Fruit fly (Drosophila melanogaster) whole organism, embryonic: ENCODE measurements around the gene CG3337.

ENCODE experiments used
- BEAF-32 ChIP-seq: fragments of 200-800 bp; sonication (Bioruptor generic); optimal IDR thresholded peaks from 3 replicates; lab custom pipeline; 2017; ENCODE audit warnings: missing biosample characterization, missing genetic modification characterization, mild to moderate bottlenecking, moderate library complexity, missing genetic modification reagents
- Bteb2 ChIP-seq: fragments of 200-800 bp; sonication (Bioruptor generic); optimal IDR thresholded peaks from 2 replicates; lab custom pipeline; 2016; ENCODE audit warnings: missing biosample characterization, missing genetic modification characterization
- CG10209 ChIP-seq: fragments of 200-800 bp; sonication (Bioruptor generic); optimal IDR thresholded peaks from 3 replicates; lab custom pipeline; 2017; ENCODE audit warnings: missing biosample characterization, mild to moderate bottlenecking, missing genetic modification characterization, missing genetic modification reagents
- CG10431 ChIP-seq: fragments of 200-800 bp; sonication (Bioruptor generic); optimal IDR thresholded peaks from 3 replicates; lab custom pipeline; 2018; ENCODE audit warnings: missing biosample characterization, mild to moderate bottlenecking, missing genetic modification characterization
- CG10959 ChIP-seq: fragments of 200-800 bp; sonication (Bioruptor generic); IDR thresholded peaks from 2 replicates; pipeline ENCODE4 v1.3.6; 2022; ENCODE audit warnings: missing biosample characterization, missing genetic modification characterization
- CG11723 ChIP-seq: fragments of 200-800 bp; sonication (Bioruptor generic); optimal IDR thresholded peaks from 2 replicates; lab custom pipeline; 2017; ENCODE audit warnings: missing biosample characterization, mild to moderate bottlenecking, missing genetic modification characterization
- CG12104 ChIP-seq: fragments of 200-800 bp; sonication (Bioruptor generic); optimal IDR thresholded peaks from 3 replicates; lab custom pipeline; 2016; ENCODE audit warnings: missing biosample characterization, missing genetic modification characterization
- CG12391 ChIP-seq: fragments of 200-800 bp; sonication (Bioruptor generic); optimal IDR thresholded peaks from 3 replicates; lab custom pipeline; 2018; ENCODE audit warnings: missing biosample characterization, mild to moderate bottlenecking, missing genetic modification characterization, moderate library complexity
- CG13123 ChIP-seq: fragments of 200-800 bp; sonication (Bioruptor generic); optimal IDR thresholded peaks from 2 replicates; lab custom pipeline; 2016; ENCODE audit warnings: missing biosample characterization, missing genetic modification characterization
- CG13775 ChIP-seq: fragments of 200-800 bp; sonication (Bioruptor generic); optimal IDR thresholded peaks from 3 replicates; lab custom pipeline; 2017; ENCODE audit warnings: missing biosample characterization, mild to moderate bottlenecking, missing genetic modification characterization
- CG13894 ChIP-seq: fragments of 200-800 bp; sonication (Bioruptor generic); optimal IDR thresholded peaks from 3 replicates; lab custom pipeline; 2018; ENCODE audit warnings: missing biosample characterization, mild to moderate bottlenecking, missing genetic modification characterization, moderate library complexity
- CG15514 ChIP-seq: fragments of 200-800 bp; sonication (Bioruptor generic); optimal IDR thresholded peaks from 3 replicates; lab custom pipeline; 2017; ENCODE audit warnings: missing biosample characterization, missing genetic modification characterization, mild to moderate bottlenecking, moderate library complexity, missing genetic modification reagents
- CG1602 ChIP-seq: fragments of 200-800 bp; sonication (Bioruptor generic); optimal IDR thresholded peaks from 3 replicates; lab custom pipeline; 2016; ENCODE audit warnings: missing biosample characterization, missing genetic modification characterization
- CG1832 ChIP-seq: fragments of 200-800 bp; sonication (Bioruptor generic); optimal IDR thresholded peaks from 2 replicates; lab custom pipeline; 2017; ENCODE audit warnings: missing biosample characterization, mild to moderate bottlenecking, missing genetic modification characterization, inconsistent platforms
- CG18619 ChIP-seq: fragments of 200-800 bp; sonication (Bioruptor generic); optimal IDR thresholded peaks from 3 replicates; lab custom pipeline; 2017; ENCODE audit warnings: missing biosample characterization, mild to moderate bottlenecking, missing genetic modification characterization
- CG18764 ChIP-seq: fragments of 200-800 bp; sonication (Bioruptor generic); optimal IDR thresholded peaks from 3 replicates; lab custom pipeline; 2016; ENCODE audit warnings: missing biosample characterization, missing genetic modification characterization
- CG32532 ChIP-seq: fragments of 200-800 bp; sonication (Bioruptor generic); IDR thresholded peaks from 2 replicates; pipeline ENCODE4 v1.3.6; 2022; ENCODE audit warnings: missing biosample characterization, missing genetic modification characterization
- CG3281 ChIP-seq: fragments of 200-800 bp; sonication (Bioruptor generic); optimal IDR thresholded peaks from 3 replicates; lab custom pipeline; 2017; ENCODE audit warnings: missing biosample characterization, mild to moderate bottlenecking, missing genetic modification characterization
- CG5180 ChIP-seq: fragments of 200-800 bp; sonication (Bioruptor generic); optimal IDR thresholded peaks from 3 replicates; lab custom pipeline; 2017; ENCODE audit warnings: missing biosample characterization, missing genetic modification characterization, mild to moderate bottlenecking, moderate library complexity, missing genetic modification reagents
- CG6791 ChIP-seq: fragments of 200-800 bp; sonication (Bioruptor generic); IDR thresholded peaks from 3 replicates; pipeline ENCODE4 v1.3.6; 2022; ENCODE audit warnings: missing biosample characterization, missing genetic modification characterization; ENCODE audit not compliant: partially characterized antibody
- CG7556 ChIP-seq: fragments of 200-800 bp; sonication (Bioruptor generic); optimal IDR thresholded peaks from 2 replicates; lab custom pipeline; 2017; ENCODE audit warnings: missing biosample characterization, mild to moderate bottlenecking, missing genetic modification characterization
- CG7987 ChIP-seq: fragments of 200-800 bp; sonication (Bioruptor generic); optimal IDR thresholded peaks from 2 replicates; lab custom pipeline; 2018; ENCODE audit warnings: missing biosample characterization, mild to moderate bottlenecking, missing genetic modification characterization, moderate library complexity
- CG8089 ChIP-seq: fragments of 200-800 bp; sonication (Bioruptor generic); optimal IDR thresholded peaks from 3 replicates; lab custom pipeline; 2016; ENCODE audit warnings: missing biosample characterization, missing genetic modification characterization
- CG8359 ChIP-seq: fragments of 200-800 bp; sonication (Bioruptor generic); optimal IDR thresholded peaks from 2 replicates; lab custom pipeline; 2017; ENCODE audit warnings: missing biosample characterization, mild to moderate bottlenecking, missing genetic modification characterization, borderline replicate concordance
- CG9727 ChIP-seq: fragments of 200-800 bp; sonication (Bioruptor generic); optimal IDR thresholded peaks from 3 replicates; lab custom pipeline; 2017; ENCODE audit warnings: missing biosample characterization, mild to moderate bottlenecking, missing genetic modification characterization
- Dll ChIP-seq: fragments of 200-800 bp; sonication (Bioruptor generic); IDR thresholded peaks from 4 replicates; pipeline ENCODE4 v1.3.6; 2022; ENCODE audit warnings: missing biosample characterization, missing genetic modification characterization; ENCODE audit not compliant: partially characterized antibody
- Doc2 ChIP-seq: fragments of 200-800 bp; sonication (Bioruptor generic); IDR thresholded peaks from 2 replicates; pipeline ENCODE4 v1.3.6; 2022; ENCODE audit warnings: missing biosample characterization, missing genetic modification characterization
- Doc3 ChIP-seq: fragments of 200-800 bp; sonication (Bioruptor generic); IDR thresholded peaks from 3 replicates; pipeline ENCODE4 v1.3.6; 2022; ENCODE audit warnings: missing biosample characterization, missing genetic modification characterization; ENCODE audit not compliant: partially characterized antibody
- HLHmδ ChIP-seq: fragments of 200-800 bp; sonication (Bioruptor generic); optimal IDR thresholded peaks from 2 replicates; lab custom pipeline; 2018; ENCODE audit warnings: missing biosample characterization, mild to moderate bottlenecking, missing genetic modification characterization, moderate library complexity
- Lpt ChIP-seq: fragments of >200 bp; optimal IDR thresholded peaks from 2 replicates; lab custom pipeline; 2018; ENCODE audit warnings: missing biosample characterization, missing genetic modification characterization
- Mrtf ChIP-seq: fragments of 200-800 bp; sonication (Bioruptor generic); IDR thresholded peaks from 3 replicates; pipeline ENCODE4 v1.3.6; 2022; ENCODE audit warnings: missing biosample characterization, missing genetic modification characterization
- Nf-YA ChIP-seq: fragments of 200-800 bp; sonication (Bioruptor generic); IDR thresholded peaks from 2 replicates; pipeline ENCODE4 v1.3.6; 2022; ENCODE audit warnings: missing biosample characterization, missing genetic modification characterization
- Usf ChIP-seq: fragments of 200-800 bp; sonication (Bioruptor generic); optimal IDR thresholded peaks from 2 replicates; lab custom pipeline; 2017; ENCODE audit warnings: missing genotype, missing biosample characterization, missing genetic modification characterization
- bab2 ChIP-seq: fragments of 200-800 bp; sonication (Bioruptor generic); optimal IDR thresholded peaks from 2 replicates; lab custom pipeline; 2016; ENCODE audit warnings: missing biosample characterization, missing genetic modification characterization
- dati ChIP-seq: fragments of 200-800 bp; sonication (Bioruptor generic); IDR thresholded peaks from 2 replicates; pipeline ENCODE4 v1.3.6; 2022; ENCODE audit warnings: missing biosample characterization, missing genetic modification characterization
- esg ChIP-seq: fragments of 200-800 bp; sonication (Bioruptor generic); conservative IDR thresholded peaks from 2 replicates; pipeline ENCODE4 v1.3.6; 2022; ENCODE audit warnings: missing biosample characterization, missing genetic modification characterization
- ind ChIP-seq: fragments of 200-800 bp; sonication (Bioruptor generic); optimal IDR thresholded peaks from 3 replicates; lab custom pipeline; 2016; ENCODE audit warnings: missing biosample characterization, missing genetic modification characterization
- lov ChIP-seq, 2 experiments: fragments of 200-800 bp in 1 of 2; fragments of >200 bp in 1 of 2; sonication (Bioruptor generic) in 1 of 2; IDR thresholded peaks in 1 of 2; optimal IDR thresholded peaks in 1 of 2; 2 replicates in 1 of 2; 3 replicates in 1 of 2; pipeline versions ENCODE4 v1.3.6 to Lab custom; 2017 to 2022; ENCODE audit warnings: missing biosample characterization in 1 of 2, missing genetic modification characterization in 1 of 2
- otp ChIP-seq: fragments of 200-800 bp; sonication (Bioruptor generic); IDR thresholded peaks from 3 replicates; pipeline ENCODE4, ENCODE4 v1.3.6; 2022; ENCODE audit warnings: missing biosample characterization, missing genetic modification characterization
- repo ChIP-seq: fragments of 200-800 bp; sonication (Bioruptor generic); optimal IDR thresholded peaks from 2 replicates; lab custom pipeline; 2016; ENCODE audit warnings: missing biosample characterization, missing genetic modification characterization
- salm ChIP-seq: fragments of 200-800 bp; sonication (Bioruptor generic); optimal IDR thresholded peaks from 2 replicates; lab custom pipeline; 2018; ENCODE audit warnings: missing biosample characterization, mild to moderate bottlenecking, missing genetic modification characterization
- slp2 ChIP-seq: fragments of 200-800 bp; sonication (Bioruptor generic); optimal IDR thresholded peaks from 2 replicates; lab custom pipeline; 2016; ENCODE audit warnings: missing biosample characterization, missing genetic modification characterization
- sna ChIP-seq: fragments of 200-800 bp; sonication (Bioruptor generic); IDR thresholded peaks from 2 replicates; pipeline ENCODE4 v1.3.6; 2022; ENCODE audit warnings: missing biosample characterization, missing genetic modification characterization; ENCODE audit not compliant: partially characterized antibody
- stwl ChIP-seq: fragments of 200-800 bp; sonication (Bioruptor generic); optimal IDR thresholded peaks from 3 replicates; lab custom pipeline; 2018; ENCODE audit warnings: missing biosample characterization, mild to moderate bottlenecking, missing genetic modification characterization, moderate library complexity
- tgo ChIP-seq: fragments of 200-800 bp; sonication (Bioruptor generic); IDR thresholded peaks from 3 replicates; pipeline ENCODE4 v1.3.6; 2022; ENCODE audit warnings: missing biosample characterization, missing genetic modification characterization
- unpg ChIP-seq: fragments of 200-800 bp; sonication (Bioruptor generic); optimal IDR thresholded peaks from 3 replicates; lab custom pipeline; 2018; ENCODE audit warnings: missing biosample characterization, mild to moderate bottlenecking, missing genetic modification characterization, moderate library complexity
- usp ChIP-seq: fragments of >200 bp; optimal IDR thresholded peaks from 2 replicates; lab custom pipeline; 2017; ENCODE audit warnings: missing biosample characterization, missing genetic modification characterization
- zen ChIP-seq: fragments of 200-800 bp; sonication (Bioruptor generic); optimal IDR thresholded peaks from 3 replicates; lab custom pipeline; 2018; ENCODE audit warnings: missing biosample characterization, mild to moderate bottlenecking, missing genetic modification characterization, moderate library complexity

The CG3337 gene

DNA sequence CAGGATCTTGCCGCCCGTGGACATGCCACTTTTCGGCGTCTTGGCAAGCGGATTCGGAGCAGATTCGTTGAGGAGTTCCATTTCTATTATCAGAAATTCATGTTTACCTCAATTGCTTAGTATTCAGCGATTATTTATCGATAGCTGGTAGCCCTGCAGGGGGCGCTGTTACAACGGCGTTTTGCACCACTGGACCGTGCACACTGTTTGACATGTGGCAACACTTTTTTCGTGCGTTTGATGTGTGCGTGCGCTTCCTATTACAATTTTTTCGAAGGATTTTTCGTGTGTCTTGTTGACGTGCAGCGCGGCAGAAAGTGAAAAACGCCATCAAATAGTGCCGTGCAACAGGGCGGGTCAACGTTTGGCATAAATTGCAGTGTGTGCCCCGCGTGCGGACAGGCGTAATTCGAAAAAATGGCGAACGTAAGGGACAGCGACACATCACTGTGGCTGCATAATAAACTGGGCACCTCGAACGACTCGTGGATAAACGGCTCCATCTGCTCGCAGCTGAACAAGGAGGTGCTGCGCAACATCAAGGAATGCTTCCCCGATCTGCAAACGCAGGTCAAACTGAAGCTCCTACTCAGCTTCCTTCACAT lies at the start of gene CG3337, which contains the start of gene Nelf-A (continued):
- TF ChIP-seq CG8089 (GFP tag; lab: Kevin White, UChicago), result peak; percentile 75
- TF ChIP-seq BEAF-32 (GFP tag; lab: Kevin White, UChicago), result peak; percentile 88
- TF ChIP-seq CG32532 (GFP tag; lab: Robert Waterston, UW), result peak; percentile 79
- peak; percentile 37 for TF ChIP-seq CG10431 (GFP tag; lab: Kevin White, UChicago)
- TF ChIP-seq CG7556, result no peak
- peak; percentile 85 for TF ChIP-seq CG15514 (GFP tag; lab: Kevin White, UChicago)
- peak; percentile 67 for TF ChIP-seq HLHmδ
- TF ChIP-seq Bteb2 (GFP tag; lab: Kevin White, UChicago), result peak; percentile 32
- TF ChIP-seq CG1832 (GFP tag; lab: Kevin White, UChicago), result no peak
- peak; percentile 36 for TF ChIP-seq CG13775
- peak; percentile 66 for TF ChIP-seq bab2 (GFP tag; lab: Kevin White, UChicago)
- TF ChIP-seq CG10959 (GFP tag; lab: Robert Waterston, UW), result no peak
- no peak for TF ChIP-seq CG11723 (GFP tag; lab: Kevin White, UChicago)
- TF ChIP-seq tgo, result peak; percentile 63
- peak; percentile 32 for TF ChIP-seq CG18764 (GFP tag; lab: Kevin White, UChicago)
- TF ChIP-seq Nf-YA (GFP tag; lab: Robert Waterston, UW), result no peak
- TF ChIP-seq CG18619 (GFP tag; lab: Kevin White, UChicago), result peak; percentile 70
- no peak for TF ChIP-seq Doc2 (GFP tag; lab: Robert Waterston, UW)
- peak; percentile 26 for TF ChIP-seq slp2
- peak; percentile 85 for TF ChIP-seq CG6791
- TF ChIP-seq CG3281 (GFP tag; lab: Kevin White, UChicago), result peak; percentile 51
- TF ChIP-seq CG13123, result peak; percentile 43
- peak; percentile 60; the same call in 2 of the 3 replicates for TF ChIP-seq Mrtf (GFP tag; lab: Robert Waterston, UW)
- no peak for TF ChIP-seq dati (GFP tag; lab: Robert Waterston, UW)
- no peak for TF ChIP-seq usp (GFP tag; lab: Kevin White, UChicago)
- TF ChIP-seq zen, result peak; percentile 45
- TF ChIP-seq CG12391 (tag; lab: Kevin White, UChicago), result peak; percentile 56
- TF ChIP-seq CG7987 (GFP tag; lab: Kevin White, UChicago), result peak; percentile 89
- peak; percentile 75 for TF ChIP-seq CG10209
- peak; percentile 55; the same call in 2 of the 3 replicates for TF ChIP-seq Doc3 (GFP tag; lab: Robert Waterston, UW)
- TF ChIP-seq CG9727 (GFP tag; lab: Kevin White, UChicago), result peak; percentile 59
- TF ChIP-seq sna (GFP tag; lab: Robert Waterston, UW), result 0 out of 2 replicates have a peak, but pooled peaks have one; percentile 29
- peak; percentile 18 for TF ChIP-seq unpg (GFP tag; lab: Kevin White, UChicago)
- TF ChIP-seq otp (GFP tag; lab: Robert Waterston, UW), result no peak
- TF ChIP-seq CG1602, result peak; percentile 51
- no peak for TF ChIP-seq Lpt (GFP tag; lab: Kevin White, UChicago)
- TF ChIP-seq CG5180 (GFP tag; lab: Kevin White, UChicago), result no peak
- TF ChIP-seq CG8359 (GFP tag; lab: Kevin White, UChicago), result no peak
- peak; percentile 21 for TF ChIP-seq Usf (GFP tag; lab: Kevin White, UChicago)
- TF ChIP-seq CG13894 (tag; lab: Kevin White, UChicago), result peak; percentile 58
- no peak for TF ChIP-seq esg
- TF ChIP-seq lov (optimal IDR thresholded peaks at IDR 0.05; lab: Kevin White, UChicago), result no peak
- 0 out of 3 replicates have a peak, but pooled peaks have one; percentile 52 for TF ChIP-seq lov (GFP tag; IDR thresholded peaks at IDR 0.05; lab: Robert Waterston, UW)
- TF ChIP-seq stwl, result peak; percentile 87
- TF ChIP-seq Dll, result peak; percentile 69
- peak; percentile 72 for TF ChIP-seq ind (GFP tag; lab: Kevin White, UChicago)
- no peak for TF ChIP-seq CG12104 (GFP tag; lab: Kevin White, UChicago)
- peak; percentile 72 for TF ChIP-seq repo (GFP tag; lab: Kevin White, UChicago)
- no peak for TF ChIP-seq salm (tag; lab: Kevin White, UChicago)
